Worm (Caenorhabditis elegans): ENCODE results near the gene papl-1.

- TF ChIP-seq W03F9.2 (tag; optimal IDR thresholded peaks at IDR 0.05) (no peak), him-1 (tag; optimal IDR thresholded peaks at IDR 0.05) (no peak)
These were observed 12.1 kb downstream of the papl-1 start, which contains the start of gene C15C8.4 for ce11 chrV:12747431-12747830.

All from whole organism, L4/young adult.